Fruit fly (Drosophila melanogaster): ENCODE measurements around the gene CG32819.
A peak's percentile ranks its signal among the peaks of the same experiment; 100 is the strongest.
"Not testable (repeated sequence)": the region's sequence is repeated elsewhere in the genome, so short reads cannot be mapped to it uniquely, and the experiment has no call there.

Gene CG32819

DNA sequence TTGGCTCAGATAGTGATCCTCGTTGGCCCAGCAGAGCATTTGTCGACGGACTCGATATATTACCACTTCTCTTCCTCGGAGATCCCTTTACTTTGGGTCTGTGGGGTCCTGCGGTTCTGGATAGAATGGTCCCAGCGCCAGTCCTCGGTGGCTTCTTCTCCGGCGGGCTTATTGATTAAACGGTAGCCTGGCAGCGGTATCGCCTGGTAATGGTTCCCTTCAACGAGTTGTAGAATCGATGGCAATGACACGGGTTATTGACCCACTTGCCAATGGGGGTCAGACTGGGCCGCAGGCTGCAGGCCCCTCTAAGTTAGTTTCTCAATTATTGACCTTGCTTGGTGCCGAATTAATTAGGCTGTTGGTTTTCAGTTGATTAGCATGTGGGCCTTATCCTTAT lies at the start of gene CG32819:
CG32819 (minus strand) TSS at position 101 of the 400 bp plus-strand sequence.
- not testable (repeated sequence) for TF ChIP-seq fd96Ca (GFP tag; IDR thresholded peaks at IDR 0.05); EcR (GFP tag; optimal IDR thresholded peaks at IDR 0.05); CG8159 (tag; optimal IDR thresholded peaks at IDR 0.05)

DNA sequence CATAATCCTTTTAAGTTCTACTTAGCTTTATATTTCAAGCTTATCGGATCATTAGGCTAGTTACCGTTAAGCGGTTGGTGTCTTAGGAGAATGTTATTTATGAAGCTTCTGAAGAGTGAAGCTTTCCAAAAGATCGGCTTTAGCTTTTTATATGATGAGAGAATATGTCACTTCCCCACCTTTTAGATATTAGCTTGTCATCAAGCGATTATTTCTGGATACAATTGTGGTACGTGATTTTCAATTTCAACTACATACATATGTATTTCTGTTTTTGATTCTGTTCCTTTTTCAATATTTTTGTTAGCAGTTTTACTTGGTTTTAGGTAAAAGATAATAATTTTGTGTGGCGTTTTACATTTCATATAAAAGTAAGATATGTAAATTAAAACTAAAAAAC lies 11.9 kb upstream of the CG32819 start:
- no peak for TF ChIP-seq gl (tag; optimal IDR thresholded peaks at IDR 0.05)
- TF ChIP-seq CG8301 (tag; optimal IDR thresholded peaks at IDR 0.05): no peak
- TF ChIP-seq CG14655 (GFP tag; optimal IDR thresholded peaks at IDR 0.05): no peak
- no peak for TF ChIP-seq Snoo (tag; optimal IDR thresholded peaks at IDR 0.05)
- TF ChIP-seq rn (GFP tag; IDR thresholded peaks at IDR 0.05): no peak
- no peak for TF ChIP-seq CG8159 (tag; optimal IDR thresholded peaks at IDR 0.05)
- no peak for TF ChIP-seq CG34367 (tag; optimal IDR thresholded peaks at IDR 0.05)
- TF ChIP-seq CG9948 (tag; optimal IDR thresholded peaks at IDR 0.05): no peak
- no peak for TF ChIP-seq CG32121 (GFP tag; IDR thresholded peaks at IDR 0.05)

DNA sequence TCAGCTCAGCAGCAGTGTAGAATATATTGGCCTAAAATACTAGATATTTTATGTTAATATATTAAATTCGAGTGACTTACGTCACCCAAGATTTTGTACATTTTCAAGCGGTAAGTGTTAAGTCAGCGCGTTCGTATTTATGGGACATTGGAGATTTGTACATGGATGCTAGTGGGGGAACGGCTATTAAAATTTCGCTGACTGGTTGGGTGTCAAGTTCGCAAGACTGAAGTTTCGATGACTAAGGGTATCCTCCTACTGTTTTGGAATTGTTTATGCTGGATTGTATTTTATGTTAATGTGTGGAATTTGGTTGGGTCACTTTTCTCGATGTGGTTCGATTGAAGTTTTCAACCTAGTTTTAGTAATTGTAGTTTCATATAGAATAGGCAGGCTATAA lies 11.3 kb upstream of the CG32819 start:
- TF ChIP-seq rn (GFP tag; IDR thresholded peaks at IDR 0.05): no peak
- TF ChIP-seq CG14655 (GFP tag; optimal IDR thresholded peaks at IDR 0.05): no peak
- TF ChIP-seq Pif1B (GFP tag; optimal IDR thresholded peaks at IDR 0.05): no peak
- no peak for TF ChIP-seq CG17806 (tag; optimal IDR thresholded peaks at IDR 0.05)
- TF ChIP-seq Pif1A (GFP tag; optimal IDR thresholded peaks at IDR 0.05): no peak
- TF ChIP-seq CG4496 (GFP tag; IDR thresholded peaks at IDR 0.05): no peak
- TF ChIP-seq CG12605 (GFP tag; IDR thresholded peaks at IDR 0.05): no peak
- no peak for TF ChIP-seq CG34367 (tag; optimal IDR thresholded peaks at IDR 0.05)
- no peak for TF ChIP-seq EcR (GFP tag; optimal IDR thresholded peaks at IDR 0.05)
- TF ChIP-seq fd96Ca (GFP tag; IDR thresholded peaks at IDR 0.05): no peak
- no peak for TF ChIP-seq CG13204 (GFP tag; optimal IDR thresholded peaks at IDR 0.05)
- no peak for TF ChIP-seq Ets98B (GFP tag; IDR thresholded peaks at IDR 0.05)
- TF ChIP-seq CG32121 (GFP tag; IDR thresholded peaks at IDR 0.05): no peak
- TF ChIP-seq CG8159 (tag; optimal IDR thresholded peaks at IDR 0.05): no peak
- TF ChIP-seq D1 (tag; optimal IDR thresholded peaks at IDR 0.05): no peak
- no peak for TF ChIP-seq CG15710 (tag; optimal IDR thresholded peaks at IDR 0.05)
- TF ChIP-seq CG10348 (GFP tag; IDR thresholded peaks at IDR 0.05): no peak
- no peak for TF ChIP-seq CG8301 (tag; optimal IDR thresholded peaks at IDR 0.05)
- no peak for TF ChIP-seq gl (tag; optimal IDR thresholded peaks at IDR 0.05)

DNA sequence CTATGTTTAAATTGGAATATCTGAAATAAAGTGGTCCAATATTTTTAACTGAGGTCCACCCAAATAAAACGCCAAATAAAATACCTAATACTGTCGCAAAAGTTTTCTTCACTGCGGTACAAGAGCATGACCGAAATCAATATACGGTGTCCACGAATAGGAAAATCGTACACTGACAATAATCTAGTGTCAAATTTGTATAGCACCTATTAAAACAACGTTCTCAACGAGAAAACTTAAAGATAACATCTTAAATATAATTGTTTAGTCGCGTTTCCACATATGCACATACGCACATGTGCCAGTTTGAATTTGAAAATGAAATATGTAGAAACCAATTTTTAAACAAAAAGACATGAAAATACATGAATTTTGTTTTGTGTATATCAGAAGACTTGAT lies 10.5 kb upstream of the CG32819 start:
- TF ChIP-seq CG8301 (tag; optimal IDR thresholded peaks at IDR 0.05): peak; percentile 65
- peak; percentile 74 for TF ChIP-seq CG14655 (GFP tag; optimal IDR thresholded peaks at IDR 0.05)
- no peak for TF ChIP-seq CG9948 (tag; optimal IDR thresholded peaks at IDR 0.05)
- TF ChIP-seq CG34367 (tag; optimal IDR thresholded peaks at IDR 0.05): peak; percentile 35
- TF ChIP-seq Ets98B (GFP tag; IDR thresholded peaks at IDR 0.05): peak; percentile 39; the same call in 1 of the 2 replicates
- peak; percentile 65 for TF ChIP-seq CG8159 (tag; optimal IDR thresholded peaks at IDR 0.05)
- no peak for TF ChIP-seq fd96Ca (GFP tag; IDR thresholded peaks at IDR 0.05)
- peak; percentile 59 for TF ChIP-seq Pif1B (GFP tag; optimal IDR thresholded peaks at IDR 0.05)
- no peak for TF ChIP-seq gl (tag; optimal IDR thresholded peaks at IDR 0.05)
- peak; percentile 31 for TF ChIP-seq CG15710 (tag; optimal IDR thresholded peaks at IDR 0.05)
- TF ChIP-seq CG17806 (tag; optimal IDR thresholded peaks at IDR 0.05): peak; percentile 47
- TF ChIP-seq Pif1A (GFP tag; optimal IDR thresholded peaks at IDR 0.05): peak; percentile 57

DNA sequence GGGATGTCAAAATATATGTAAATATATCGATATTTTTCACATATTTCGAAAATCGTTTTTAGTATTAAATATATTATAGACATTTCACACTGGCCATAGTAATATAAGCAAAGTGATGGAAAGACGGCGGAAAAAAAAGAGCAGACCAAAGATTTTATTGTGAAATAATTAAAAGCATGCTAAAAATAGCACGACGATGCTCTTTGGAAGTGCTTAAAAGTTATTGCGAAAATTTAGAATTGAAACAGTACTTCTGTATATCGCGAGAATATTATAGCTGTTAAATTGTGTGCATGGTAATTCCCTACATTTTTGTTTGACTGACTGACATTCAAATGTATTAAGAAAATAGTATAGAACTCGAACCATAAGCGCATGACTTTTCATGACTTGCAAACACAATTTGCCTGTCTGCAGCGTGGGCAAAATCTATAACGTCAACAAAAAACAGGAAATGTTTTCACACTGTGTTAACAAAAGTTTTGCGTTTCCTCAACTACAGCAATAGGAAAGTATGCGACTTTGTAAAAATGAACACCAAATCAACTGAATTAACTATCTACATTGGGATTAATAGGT lies 9.3 kb upstream of the CG32819 start:
- TF ChIP-seq CG4496 (GFP tag; IDR thresholded peaks at IDR 0.05) (no peak), CG8301 (tag; optimal IDR thresholded peaks at IDR 0.05) (no peak), CG13204 (GFP tag; optimal IDR thresholded peaks at IDR 0.05) (no peak), CG10348 (GFP tag; IDR thresholded peaks at IDR 0.05) (no peak), Snoo (tag; optimal IDR thresholded peaks at IDR 0.05) (no peak), CG32121 (GFP tag; IDR thresholded peaks at IDR 0.05) (no peak), CG8159 (tag; optimal IDR thresholded peaks at IDR 0.05) (no peak), fd96Ca (GFP tag; IDR thresholded peaks at IDR 0.05) (no peak), CG9948 (tag; optimal IDR thresholded peaks at IDR 0.05) (no peak), gl (tag; optimal IDR thresholded peaks at IDR 0.05) (no peak), CG17806 (tag; optimal IDR thresholded peaks at IDR 0.05) (no peak), Pif1A (GFP tag; optimal IDR thresholded peaks at IDR 0.05) (no peak), CG14655 (GFP tag; optimal IDR thresholded peaks at IDR 0.05) (no peak)

DNA sequence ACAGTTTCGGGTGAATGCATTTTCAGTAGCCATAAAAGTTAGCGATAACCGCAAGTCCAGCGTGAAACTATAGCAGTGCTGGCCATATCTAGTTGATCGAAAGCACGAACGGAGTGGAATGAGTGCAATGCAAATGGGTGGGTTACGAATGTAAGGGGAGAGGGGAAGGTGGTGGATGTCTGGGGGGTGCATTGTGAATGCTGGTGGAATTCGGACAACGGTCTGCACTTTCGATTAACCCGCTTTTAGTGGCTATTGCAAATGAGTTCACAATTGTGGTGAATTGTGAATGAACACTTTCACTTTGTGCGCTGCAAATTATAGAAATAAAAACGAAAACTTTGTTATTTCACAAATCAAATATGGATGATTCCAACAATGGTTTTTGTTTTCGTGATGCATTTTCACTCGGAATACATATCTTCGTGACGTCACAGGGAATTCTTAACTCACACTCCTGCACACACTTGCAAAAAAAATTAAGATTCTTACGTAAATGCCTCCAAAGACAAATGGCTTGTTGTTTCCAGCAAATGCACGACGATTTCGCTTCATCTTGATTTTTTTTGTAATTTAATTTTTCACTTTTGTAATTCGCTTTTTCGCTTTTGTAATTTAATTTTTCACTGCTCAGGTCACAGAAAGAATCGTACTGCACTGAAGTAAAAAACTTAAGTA lies 8.7 kb upstream of the CG32819 start, which contains the start of gene DIP1:
DIP1 (minus strand) TSS at position 667 of the 678 bp plus-strand sequence.
- TF ChIP-seq rn (GFP tag; IDR thresholded peaks at IDR 0.05): no peak
- peak; percentile 9 for TF ChIP-seq D1 (tag; optimal IDR thresholded peaks at IDR 0.05)
- peak; percentile 72 for TF ChIP-seq CG17806 (tag; optimal IDR thresholded peaks at IDR 0.05)
- peak; percentile 44 for TF ChIP-seq CG8159 (tag; optimal IDR thresholded peaks at IDR 0.05)
- peak; percentile 74 for TF ChIP-seq Pif1A (GFP tag; optimal IDR thresholded peaks at IDR 0.05)
- peak; percentile 50 for TF ChIP-seq Snoo (tag; optimal IDR thresholded peaks at IDR 0.05)
- TF ChIP-seq CG12605 (GFP tag; IDR thresholded peaks at IDR 0.05): peak; percentile 27; the same call in 1 of the 2 replicates
- peak; percentile 53 for TF ChIP-seq CG8301 (tag; optimal IDR thresholded peaks at IDR 0.05)
- TF ChIP-seq CG14655 (GFP tag; optimal IDR thresholded peaks at IDR 0.05): peak; percentile 49
- no peak for TF ChIP-seq gl (tag; optimal IDR thresholded peaks at IDR 0.05)
- TF ChIP-seq CG15710 (tag; optimal IDR thresholded peaks at IDR 0.05): peak; percentile 40
- TF ChIP-seq CG4496 (GFP tag; IDR thresholded peaks at IDR 0.05): no peak; the same call in 2 of the 3 replicates
- TF ChIP-seq CG10348 (GFP tag; IDR thresholded peaks at IDR 0.05): no peak
- TF ChIP-seq fd96Ca (GFP tag; IDR thresholded peaks at IDR 0.05): no peak; the same call in 2 of the 3 replicates
- peak; percentile 60 for TF ChIP-seq CG32121 (GFP tag; IDR thresholded peaks at IDR 0.05)
- no peak for TF ChIP-seq CG13204 (GFP tag; optimal IDR thresholded peaks at IDR 0.05)
- TF ChIP-seq CG9948 (tag; optimal IDR thresholded peaks at IDR 0.05): peak; percentile 67
- peak; percentile 76 for TF ChIP-seq Pif1B (GFP tag; optimal IDR thresholded peaks at IDR 0.05)
- TF ChIP-seq CG34367 (tag; optimal IDR thresholded peaks at IDR 0.05): peak; percentile 39
- TF ChIP-seq EcR (GFP tag; optimal IDR thresholded peaks at IDR 0.05): peak; percentile 22
- peak; percentile 58 for TF ChIP-seq Ets98B (GFP tag; IDR thresholded peaks at IDR 0.05)
